Worm (Caenorhabditis elegans): ENCODE results near the gene F40G12.6.

The F40G12.6 gene

DNA sequence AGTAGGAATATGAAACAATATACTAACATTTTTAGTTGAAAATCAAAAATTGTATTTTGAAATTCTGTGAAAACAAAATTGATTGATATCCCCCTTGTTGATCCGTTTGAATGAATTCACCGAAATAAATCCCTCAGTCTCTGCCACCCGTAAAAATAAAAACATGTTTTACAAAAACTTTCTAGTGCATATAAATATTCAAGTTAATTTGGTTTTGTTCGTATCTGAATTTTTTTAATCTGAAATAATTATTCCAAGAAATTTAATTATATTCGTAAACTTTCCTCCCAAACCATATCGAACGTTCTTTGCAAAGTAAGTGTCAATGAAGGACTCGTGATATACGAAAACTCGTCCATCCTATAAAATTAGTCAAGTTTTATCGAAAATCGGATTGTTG, at the start of gene F40G12.6:
Gene F40G12.6 (minus strand): TSS at position 101 of the 400 bp plus-strand sequence.
- TF ChIP-seq ztf-23 (GFP tag; IDR thresholded peaks at IDR 0.05) (no peak), flt-1 (GFP tag; IDR thresholded peaks at IDR 0.05) (no peak), T22C8.4 (GFP tag; IDR thresholded peaks at IDR 0.05) (no peak), klf-2 (GFP tag; conservative IDR thresholded peaks at IDR 0.05) (no peak), ztf-29 (GFP tag; IDR thresholded peaks at IDR 0.05) (no peak), cog-1 (tag; optimal IDR thresholded peaks at IDR 0.05) (no peak), tab-1 (GFP tag; IDR thresholded peaks at IDR 0.05) (no peak), ref-1 (GFP tag; conservative IDR thresholded peaks at IDR 0.05) (no peak), med-1 (GFP tag; optimal IDR thresholded peaks at IDR 0.05; ENCODE audit: insufficient read depth) (no peak)

- no peak for TF ChIP-seq ztf-29 (GFP tag; IDR thresholded peaks at IDR 0.05)
- TF ChIP-seq klf-2 (GFP tag; conservative IDR thresholded peaks at IDR 0.05): no peak
- no peak for TF ChIP-seq tab-1 (GFP tag; IDR thresholded peaks at IDR 0.05)
- no peak for TF ChIP-seq cog-1 (tag; optimal IDR thresholded peaks at IDR 0.05)
- no peak for TF ChIP-seq ref-1 (GFP tag; conservative IDR thresholded peaks at IDR 0.05)
- no peak for TF ChIP-seq ztf-23 (GFP tag; IDR thresholded peaks at IDR 0.05)
- TF ChIP-seq T22C8.4 (GFP tag; IDR thresholded peaks at IDR 0.05): no peak
- TF ChIP-seq med-1 (GFP tag; optimal IDR thresholded peaks at IDR 0.05; ENCODE audit: insufficient read depth): no peak
- no peak for TF ChIP-seq flt-1 (GFP tag; IDR thresholded peaks at IDR 0.05)
Observed at ce11 chrV:14320730-14321319, 47.9 kb upstream of the F40G12.6 start.

- TF ChIP-seq cog-1 (tag; optimal IDR thresholded peaks at IDR 0.05): no peak
- TF ChIP-seq ztf-23 (GFP tag; IDR thresholded peaks at IDR 0.05): no peak
- no peak for TF ChIP-seq tab-1 (GFP tag; IDR thresholded peaks at IDR 0.05)
- TF ChIP-seq ztf-29 (GFP tag; IDR thresholded peaks at IDR 0.05): no peak
- no peak for TF ChIP-seq med-1 (GFP tag; optimal IDR thresholded peaks at IDR 0.05; ENCODE audit: insufficient read depth)
- no peak for TF ChIP-seq T22C8.4 (GFP tag; IDR thresholded peaks at IDR 0.05)
- TF ChIP-seq flt-1 (GFP tag; IDR thresholded peaks at IDR 0.05): no peak
- TF ChIP-seq klf-2 (GFP tag; conservative IDR thresholded peaks at IDR 0.05): no peak
- TF ChIP-seq ref-1 (GFP tag; conservative IDR thresholded peaks at IDR 0.05): no peak
Observed at ce11 chrV:14320246-14320645, 47.3 kb upstream of the F40G12.6 start, which contains the start of gene F47B8.14. Gene F47B8.14 (plus strand): TSS chrV:14320546.

DNA sequence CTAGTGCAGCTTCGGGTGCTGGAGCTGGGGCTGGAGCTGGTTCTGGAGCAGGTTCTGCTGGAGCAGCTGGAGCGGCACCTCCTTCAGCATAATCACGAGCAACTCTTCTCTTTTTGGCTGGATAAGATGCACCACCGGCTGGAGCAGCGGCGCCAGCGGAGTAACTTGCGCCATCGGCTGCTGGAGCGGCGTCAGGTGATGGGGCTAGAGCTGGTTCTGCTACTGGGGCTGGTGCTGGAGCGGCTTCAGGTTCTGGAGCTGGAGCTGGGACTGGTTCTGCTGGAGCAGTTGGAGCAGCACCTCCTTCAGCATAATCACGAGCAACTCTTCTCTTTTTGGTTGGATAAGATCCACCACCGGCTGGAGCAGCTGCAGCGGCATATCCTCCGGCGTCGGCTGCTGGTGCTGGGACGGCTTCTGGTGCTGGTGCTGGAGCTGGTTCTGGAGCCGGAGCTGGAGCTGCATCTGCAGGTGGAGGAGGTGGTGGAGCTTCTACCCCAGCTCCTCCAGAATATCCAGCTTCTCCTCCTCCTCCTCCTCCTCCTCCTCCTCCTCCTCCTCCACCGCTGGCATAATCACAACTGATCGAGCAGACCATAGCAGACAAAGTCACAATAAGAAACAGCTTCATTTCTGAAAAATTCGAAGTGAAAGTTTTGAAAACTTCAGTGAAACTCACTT, 46.3 kb upstream of the F40G12.6 start, which contains the start of gene F47B8.13:
Gene F47B8.13 (minus strand): TSS at position 631 of the 681 bp plus-strand sequence.
- TF ChIP-seq klf-2 (GFP tag; conservative IDR thresholded peaks at IDR 0.05) (no peak), cog-1 (tag; optimal IDR thresholded peaks at IDR 0.05) (no peak), T22C8.4 (GFP tag; IDR thresholded peaks at IDR 0.05) (no peak), ztf-23 (GFP tag; IDR thresholded peaks at IDR 0.05) (no peak), med-1 (GFP tag; optimal IDR thresholded peaks at IDR 0.05; ENCODE audit: insufficient read depth) (no peak), ztf-29 (GFP tag; IDR thresholded peaks at IDR 0.05) (no peak), flt-1 (GFP tag; IDR thresholded peaks at IDR 0.05) (no peak), ref-1 (GFP tag; conservative IDR thresholded peaks at IDR 0.05) (no peak), tab-1 (GFP tag; IDR thresholded peaks at IDR 0.05) (no peak)

ce11 chrV:14317621-14318020, 44.7 kb upstream of the F40G12.6 start:
- no peak for TF ChIP-seq flt-1 (GFP tag; IDR thresholded peaks at IDR 0.05)
- no peak for TF ChIP-seq cog-1 (tag; optimal IDR thresholded peaks at IDR 0.05)
- TF ChIP-seq T22C8.4 (GFP tag; IDR thresholded peaks at IDR 0.05): no peak
- no peak for TF ChIP-seq klf-2 (GFP tag; conservative IDR thresholded peaks at IDR 0.05)
- TF ChIP-seq med-1 (GFP tag; optimal IDR thresholded peaks at IDR 0.05; ENCODE audit: insufficient read depth): no peak

ce11 chrV:14317204-14317603, 44.3 kb upstream of the F40G12.6 start:
- TF ChIP-seq ref-1 (GFP tag; conservative IDR thresholded peaks at IDR 0.05) (no peak), flt-1 (GFP tag; IDR thresholded peaks at IDR 0.05) (no peak), med-1 (GFP tag; optimal IDR thresholded peaks at IDR 0.05; ENCODE audit: insufficient read depth) (no peak), cog-1 (tag; optimal IDR thresholded peaks at IDR 0.05) (no peak), T22C8.4 (GFP tag; IDR thresholded peaks at IDR 0.05) (no peak), ztf-23 (GFP tag; IDR thresholded peaks at IDR 0.05) (no peak), klf-2 (GFP tag; conservative IDR thresholded peaks at IDR 0.05) (no peak), tab-1 (GFP tag; IDR thresholded peaks at IDR 0.05) (no peak), ztf-29 (GFP tag; IDR thresholded peaks at IDR 0.05) (no peak)

DNA sequence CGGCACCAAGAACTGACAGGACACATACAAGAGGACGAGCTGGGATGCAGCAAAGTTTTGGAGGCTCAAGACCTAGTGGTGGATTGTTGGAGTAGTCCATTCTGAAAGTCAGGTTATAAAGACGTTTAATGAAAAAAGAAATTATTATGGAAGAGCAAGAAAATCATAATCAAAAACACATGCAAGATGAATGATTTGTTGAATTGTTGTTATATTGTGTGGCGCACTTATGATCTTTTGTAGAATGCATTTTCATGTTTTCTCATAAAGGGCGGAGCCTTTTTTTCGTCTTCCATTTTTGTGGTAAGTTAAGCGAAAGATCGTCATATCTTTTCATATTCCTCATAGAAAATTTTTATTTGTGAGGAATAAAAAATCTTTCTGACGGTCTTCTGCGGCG, 43.6 kb upstream of the F40G12.6 start, which contains the start of gene F47B8.2:
Gene F47B8.2 (minus strand): TSS at position 101 of the 400 bp plus-strand sequence.
- TF ChIP-seq ref-1 (GFP tag; conservative IDR thresholded peaks at IDR 0.05) (no peak), tab-1 (GFP tag; IDR thresholded peaks at IDR 0.05) (no peak), ztf-29 (GFP tag; IDR thresholded peaks at IDR 0.05) (no peak), med-1 (GFP tag; optimal IDR thresholded peaks at IDR 0.05; ENCODE audit: insufficient read depth) (no peak), ztf-23 (GFP tag; IDR thresholded peaks at IDR 0.05) (no peak)

DNA sequence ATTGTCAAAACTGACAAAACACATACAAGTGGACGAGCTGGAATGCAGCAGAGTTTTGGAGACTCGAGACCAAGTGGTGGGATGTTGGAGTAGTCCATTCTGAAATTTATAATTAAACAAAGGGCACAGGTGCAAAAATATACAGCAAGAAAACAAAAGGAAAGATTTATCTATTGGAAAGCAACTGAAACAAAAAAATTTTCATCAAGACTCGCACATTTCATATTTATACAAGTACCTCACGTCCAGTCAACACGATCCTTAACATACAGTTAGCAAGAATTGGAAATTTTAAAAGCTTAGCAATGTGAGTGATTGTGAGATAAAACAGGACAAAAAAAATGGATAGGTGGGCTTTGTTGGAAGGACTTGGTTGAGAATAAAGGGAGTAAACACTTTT, 41.3 kb upstream of the F40G12.6 start, which contains the start of gene F47B8.1:
Gene F47B8.1 (minus strand): TSS at position 101 of the 400 bp plus-strand sequence.
- TF ChIP-seq klf-2 (GFP tag; conservative IDR thresholded peaks at IDR 0.05) (no peak), ztf-29 (GFP tag; IDR thresholded peaks at IDR 0.05) (no peak), ref-1 (GFP tag; conservative IDR thresholded peaks at IDR 0.05) (no peak), T22C8.4 (GFP tag; IDR thresholded peaks at IDR 0.05) (no peak), cog-1 (tag; optimal IDR thresholded peaks at IDR 0.05) (no peak), flt-1 (GFP tag; IDR thresholded peaks at IDR 0.05) (no peak), tab-1 (GFP tag; IDR thresholded peaks at IDR 0.05) (no peak), med-1 (GFP tag; optimal IDR thresholded peaks at IDR 0.05; ENCODE audit: insufficient read depth) (no peak), ztf-23 (GFP tag; IDR thresholded peaks at IDR 0.05) (no peak)

DNA sequence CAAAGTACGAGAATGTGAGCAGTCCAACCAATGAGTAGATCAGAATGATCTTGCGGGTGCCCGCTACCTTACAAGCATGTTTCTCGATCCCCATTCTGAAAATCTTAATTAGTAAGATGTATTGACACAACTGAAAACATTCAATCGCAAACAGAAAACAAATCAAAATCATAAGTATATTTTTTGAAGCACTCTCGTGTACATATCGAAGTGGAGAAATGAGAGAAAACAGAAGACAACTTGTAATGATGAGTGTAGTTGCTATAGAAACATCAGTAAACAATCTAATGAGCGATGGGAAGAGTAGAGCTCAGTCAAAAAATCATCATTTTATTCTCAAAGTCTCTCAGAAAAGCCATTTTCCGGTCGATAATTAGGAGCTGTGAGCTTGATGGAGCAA, 39.8 kb upstream of the F40G12.6 start, which contains the start of gene F14D7.8:
Gene F14D7.8 (minus strand): TSS at position 101 of the 400 bp plus-strand sequence.
- TF ChIP-seq flt-1 (GFP tag; IDR thresholded peaks at IDR 0.05) (no peak), klf-2 (GFP tag; conservative IDR thresholded peaks at IDR 0.05) (no peak), T22C8.4 (GFP tag; IDR thresholded peaks at IDR 0.05) (no peak), ztf-29 (GFP tag; IDR thresholded peaks at IDR 0.05) (no peak), ref-1 (GFP tag; conservative IDR thresholded peaks at IDR 0.05) (no peak), med-1 (GFP tag; optimal IDR thresholded peaks at IDR 0.05; ENCODE audit: insufficient read depth) (no peak), tab-1 (GFP tag; IDR thresholded peaks at IDR 0.05) (no peak), ztf-23 (GFP tag; IDR thresholded peaks at IDR 0.05) (no peak), cog-1 (tag; optimal IDR thresholded peaks at IDR 0.05) (no peak)
